Fruit fly (Drosophila melanogaster): ENCODE data around the gene Ucp4C.

The Ucp4C gene

dm6 chr2L:5980862-5981432, 12.6 kb downstream of the Ucp4C start, which contains the start of gene chic (continued):
- TF ChIP-seq Scr (GFP tag; IDR thresholded peaks at IDR 0.05; ENCODE audit: partially characterized antibody) (no peak), CG14050 (GFP tag; IDR thresholded peaks at IDR 0.05) (no peak), NfI (GFP tag; optimal IDR thresholded peaks at IDR 0.05) (no peak), Ravus (GFP tag; IDR thresholded peaks at IDR 0.05) (no peak), ro (GFP tag; IDR thresholded peaks at IDR 0.05) (no peak), lilli (GFP tag; optimal IDR thresholded peaks at IDR 0.05) (peak; percentile 17), trem (tag; optimal IDR thresholded peaks at IDR 0.05) (peak; percentile 41), eve (GFP tag; optimal IDR thresholded peaks at IDR 0.05) (no peak), vvl (GFP tag; IDR thresholded peaks at IDR 0.05) (no peak), sens (GFP tag) (peak; percentile 64), org-1 (GFP tag; optimal IDR thresholded peaks at IDR 0.05) (peak; percentile 5), Nf-YC (tag; optimal IDR thresholded peaks at IDR 0.05) (peak; percentile 8), CG14014 (GFP tag; IDR thresholded peaks at IDR 0.05) (no peak), unc-4 (GFP tag; IDR thresholded peaks at IDR 0.05; ENCODE audit: partially characterized antibody) (no peak), CG1603 (tag; optimal IDR thresholded peaks at IDR 0.05) (peak; percentile 73), HLH3B (GFP tag; IDR thresholded peaks at IDR 0.05) (no peak), Eip74EF (GFP tag; optimal IDR thresholded peaks at IDR 0.05) (peak in 1 of 2 experiments; percentile 20), sr (GFP tag; IDR thresholded peaks at IDR 0.05) (no peak), az2 (GFP tag; optimal IDR thresholded peaks at IDR 0.05) (no peak), nom (GFP tag; optimal IDR thresholded peaks at IDR 0.05) (peak; percentile 50), gce (GFP tag; IDR thresholded peaks at IDR 0.05) (no peak), Jarid2 (GFP tag; optimal IDR thresholded peaks at IDR 0.05) (peak; percentile 61), Hr51 (GFP tag; optimal IDR thresholded peaks at IDR 0.05) (no peak), repo (GFP tag; optimal IDR thresholded peaks at IDR 0.05) (peak; percentile 2), CG3163 (GFP tag; optimal IDR thresholded peaks at IDR 0.05) (peak; percentile 22), CG12155 (GFP tag; optimal IDR thresholded peaks at IDR 0.05) (peak; percentile 80), D (optimal IDR thresholded peaks at IDR 0.05) (no peak), D (GFP tag; optimal IDR thresholded peaks at IDR 0.05) (no peak), Dip2 (GFP tag; IDR thresholded peaks at IDR 0.05) (no peak), Adf1 (GFP tag; IDR thresholded peaks at IDR 0.05) (no peak), CG3847 (GFP tag; IDR thresholded peaks at IDR 0.05) (no peak), Stat92E (GFP tag; optimal IDR thresholded peaks at IDR 0.05) (peak in 1 of 3 experiments; percentile 93), CG11398 (GFP tag; optimal IDR thresholded peaks at IDR 0.05) (peak; percentile 7), CG3995 (GFP tag; optimal IDR thresholded peaks at IDR 0.05) (peak; percentile 90), ind (GFP tag; optimal IDR thresholded peaks at IDR 0.05) (peak; percentile 26), Side (GFP tag; optimal IDR thresholded peaks at IDR 0.05) (peak; percentile 40), CG9727 (GFP tag; optimal IDR thresholded peaks at IDR 0.05) (no peak), tap (tag; optimal IDR thresholded peaks at IDR 0.05) (no peak), CG32767 (GFP tag; IDR thresholded peaks at IDR 0.05) (no peak), chm (GFP tag; IDR thresholded peaks at IDR 0.05) (no peak), zfh2 (GFP tag; optimal IDR thresholded peaks at IDR 0.05) (peak; percentile 36), Antp (GFP tag; optimal IDR thresholded peaks at IDR 0.05) (peak; percentile 19), sd (tag; optimal IDR thresholded peaks at IDR 0.05) (no peak), stwl (tag; optimal IDR thresholded peaks at IDR 0.05) (peak; percentile 57), pzg (GFP tag; optimal IDR thresholded peaks at IDR 0.05) (peak; percentile 85), CG30403 (GFP tag; optimal IDR thresholded peaks at IDR 0.05) (peak; percentile 6), CG3726 (GFP tag; IDR thresholded peaks at IDR 0.05) (no peak), en (GFP tag; optimal IDR thresholded peaks at IDR 0.05) (peak; percentile 10), tll (GFP tag; optimal IDR thresholded peaks at IDR 0.05) (no peak), zfh1 (GFP tag; IDR thresholded peaks at IDR 0.05) (no peak), Ets97D (GFP tag; optimal IDR thresholded peaks at IDR 0.05) (peak; percentile 23)
